Worm (Caenorhabditis elegans): ENCODE measurements around the gene lad-2.

lad-2 gene

DNA sequence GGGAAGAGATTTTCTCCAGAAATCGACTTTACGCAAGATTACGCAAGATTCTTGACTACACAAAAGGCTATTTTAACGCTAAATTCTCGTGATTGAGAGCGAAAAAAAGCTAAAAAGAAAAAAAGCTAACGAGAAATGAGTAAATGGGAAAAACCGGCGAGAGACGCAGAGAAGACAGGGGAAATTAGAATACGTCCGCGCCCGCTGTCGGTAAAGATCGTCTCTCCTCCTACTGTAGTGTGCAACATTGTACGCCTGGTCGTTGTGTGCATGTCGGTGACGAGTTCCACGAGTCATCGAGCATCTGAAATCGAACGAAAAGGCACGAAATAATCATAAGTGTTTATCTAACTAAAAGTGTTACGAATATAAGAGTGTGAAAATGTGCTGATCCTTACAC is 63.7 kb downstream of the lad-2 start (continued):
- no peak for TF ChIP-seq tlf-1 (GFP tag; optimal IDR thresholded peaks at IDR 0.05)
- TF ChIP-seq F33H1.4 (GFP tag; IDR thresholded peaks at IDR 0.05) = peak; percentile 58
- TF ChIP-seq Y95B8A.8 (GFP tag; IDR thresholded peaks at IDR 0.05) = no peak
